Fruit fly (Drosophila melanogaster) whole organism, embryonic: ENCODE data around the gene CG9961.

Experiments
- Blimp-1 ChIP-seq: fragments of 200-800 bp; sonication (Bioruptor generic); optimal IDR thresholded peaks from 3 replicates; lab custom pipeline; 2018; ENCODE audit warnings: missing biosample characterization, missing genetic modification characterization, mild to moderate bottlenecking, moderate library complexity, missing genetic modification reagents
- CG10543 ChIP-seq: fragments of 200-800 bp; sonication (Bioruptor generic); optimal IDR thresholded peaks from 3 replicates; lab custom pipeline; 2017; ENCODE audit warnings: missing biosample characterization, mild to moderate bottlenecking, missing genetic modification characterization, moderate library complexity
- CG10959 ChIP-seq: fragments of 200-800 bp; sonication (Bioruptor generic); IDR thresholded peaks from 2 replicates; pipeline ENCODE4 v1.3.6; 2022; ENCODE audit warnings: missing biosample characterization, missing genetic modification characterization
- CG12155 ChIP-seq: fragments of 200-800 bp; sonication (Bioruptor generic); optimal IDR thresholded peaks from 3 replicates; lab custom pipeline; 2016; ENCODE audit warnings: missing biosample characterization, missing genetic modification characterization
- CG12659 ChIP-seq: fragments of 200-800 bp; sonication (Bioruptor generic); optimal IDR thresholded peaks from 3 replicates; lab custom pipeline; 2017; ENCODE audit warnings: mild to moderate bottlenecking, missing biosample characterization, missing genetic modification reagents, missing genetic modification characterization
- CG12769 ChIP-seq: fragments of 200-800 bp; sonication (Bioruptor generic); optimal IDR thresholded peaks from 2 replicates; lab custom pipeline; 2019; ENCODE audit warnings: missing biosample characterization, mild to moderate bottlenecking, missing genetic modification characterization, moderate library complexity
- CG14710 ChIP-seq: fragments of 200-800 bp; sonication (Bioruptor generic); optimal IDR thresholded peaks from 3 replicates; lab custom pipeline; 2019; ENCODE audit warnings: missing biosample characterization, mild to moderate bottlenecking, missing genetic modification characterization, moderate library complexity
- CG17385 ChIP-seq: fragments of 200-800 bp; sonication (Bioruptor generic); optimal IDR thresholded peaks from 3 replicates; lab custom pipeline; 2018; ENCODE audit warnings: missing biosample characterization, mild to moderate bottlenecking, missing genetic modification characterization
- CG18262 ChIP-seq: fragments of 200-800 bp; optimal IDR thresholded peaks from 3 replicates; lab custom pipeline; 2019; ENCODE audit warnings: missing biosample characterization, mild to moderate bottlenecking, missing genetic modification characterization, moderate library complexity
- CG1832 ChIP-seq: fragments of 200-800 bp; sonication (Bioruptor generic); optimal IDR thresholded peaks from 2 replicates; lab custom pipeline; 2017; ENCODE audit warnings: missing biosample characterization, mild to moderate bottlenecking, missing genetic modification characterization, inconsistent platforms
- CG2116 ChIP-seq: fragments of 200-800 bp; sonication (Bioruptor generic); optimal IDR thresholded peaks from 3 replicates; lab custom pipeline; 2018; ENCODE audit warnings: missing biosample characterization, mild to moderate bottlenecking, missing genetic modification characterization
- CG43689 ChIP-seq: fragments of 200-800 bp; sonication (Bioruptor generic); IDR thresholded peaks from 2 replicates; pipeline ENCODE4 v1.3.6; 2022; ENCODE audit warnings: missing biosample characterization, missing genetic modification characterization
- CG6254 ChIP-seq: fragments of 200-800 bp; sonication (Bioruptor generic); optimal IDR thresholded peaks from 3 replicates; lab custom pipeline; 2017; ENCODE audit warnings: mild to moderate bottlenecking, missing biosample characterization, missing genetic modification reagents, missing genetic modification characterization
- CG7357 ChIP-seq: fragments of 200-800 bp; sonication (Bioruptor generic); IDR thresholded peaks from 3 replicates; pipeline ENCODE4 v1.3.6; 2022; ENCODE audit warnings: missing biosample characterization, missing genetic modification characterization
- CG7745 ChIP-seq: fragments of 200-800 bp; sonication (Bioruptor generic); optimal IDR thresholded peaks from 2 replicates; lab custom pipeline; 2018; ENCODE audit warnings: missing biosample characterization, mild to moderate bottlenecking, missing genetic modification characterization, moderate library complexity
- CG8478 ChIP-seq: fragments of >200 bp; optimal IDR thresholded peaks from 2 replicates; lab custom pipeline; 2018
- CG9727 ChIP-seq: fragments of 200-800 bp; sonication (Bioruptor generic); optimal IDR thresholded peaks from 3 replicates; lab custom pipeline; 2017; ENCODE audit warnings: missing biosample characterization, mild to moderate bottlenecking, missing genetic modification characterization
- Eip74EF ChIP-seq, 2 experiments: fragments of 200-800 bp in 1 of 2; fragments of >200 bp in 1 of 2; sonication (Bioruptor generic) in 1 of 2; optimal IDR thresholded peaks; 2 replicates each; lab custom pipeline; 2017 to 2019; ENCODE audit warnings: missing biosample characterization in 2 of 2, missing genetic modification characterization in 2 of 2, mild to moderate bottlenecking in 1 of 2, moderate library complexity in 1 of 2
- Gug ChIP-seq: fragments of 200-800 bp; sonication (Bioruptor generic); IDR thresholded peaks from 4 replicates; pipeline ENCODE4 v1.3.6; 2022; ENCODE audit warnings: missing biosample characterization, missing genetic modification characterization
- Hr78 ChIP-seq, 2 experiments: fragments of 200-800 bp in 1 of 2; fragments of >200 bp in 1 of 2; sonication (Bioruptor generic) in 1 of 2; optimal IDR thresholded peaks; 2 replicates each; lab custom pipeline; 2017 to 2019; ENCODE audit warnings: missing biosample characterization in 2 of 2, missing genetic modification characterization in 2 of 2, mild to moderate bottlenecking in 1 of 2, moderate library complexity in 1 of 2
- Kr ChIP-seq: fragments of 200-800 bp; sonication (Bioruptor generic); optimal IDR thresholded peaks from 2 replicates; lab custom pipeline; 2017; ENCODE audit warnings: missing biosample characterization, mild to moderate bottlenecking, missing genetic modification characterization
- Optix ChIP-seq: fragments of 200-800 bp; sonication (Bioruptor generic); IDR thresholded peaks from 3 replicates; pipeline ENCODE4 v1.3.6; 2022; ENCODE audit warnings: missing biosample characterization, missing genetic modification characterization
- Ssrp ChIP-seq: fragments of 200-800 bp; sonication (Bioruptor generic); optimal IDR thresholded peaks from 2 replicates; lab custom pipeline; 2018; ENCODE audit warnings: missing biosample characterization, mild to moderate bottlenecking, missing genetic modification characterization, moderate library complexity
- amos ChIP-seq: fragments of 200-800 bp; sonication (Bioruptor generic); IDR thresholded peaks from 2 replicates; pipeline ENCODE4 v1.3.6; 2022; ENCODE audit warnings: missing biosample characterization, missing genetic modification characterization; ENCODE audit not compliant: partially characterized antibody
- bbx ChIP-seq: fragments of 200-800 bp; sonication (Bioruptor generic); IDR thresholded peaks from 2 replicates; pipeline ENCODE4 v1.3.6; 2022; ENCODE audit warnings: missing biosample characterization, missing genetic modification characterization; ENCODE audit not compliant: partially characterized antibody
- br ChIP-seq: fragments of >200 bp; optimal IDR thresholded peaks from 2 replicates; lab custom pipeline; 2017
- chif ChIP-seq, 2 experiments: fragments of 200-800 bp; sonication (Bioruptor generic); optimal IDR thresholded peaks; 3 replicates each; lab custom pipeline; 2016; ENCODE audit warnings: missing biosample characterization in 2 of 2, missing genetic modification characterization in 2 of 2
- croc ChIP-seq: fragments of 200-800 bp; sonication (Bioruptor generic); conservative IDR thresholded peaks from 3 replicates; pipeline ENCODE4 v1.3.6; 2022; ENCODE audit warnings: missing biosample characterization, missing genetic modification characterization
- fru ChIP-seq: fragments of >200 bp; optimal IDR thresholded peaks from 2 replicates; lab custom pipeline; 2017
- fu2 ChIP-seq: fragments of 200-800 bp; sonication (Bioruptor generic); optimal IDR thresholded peaks from 2 replicates; lab custom pipeline; 2016; ENCODE audit warnings: missing biosample characterization, missing genetic modification characterization
- gfzf ChIP-seq: fragments of 200-800 bp; sonication (Bioruptor generic); optimal IDR thresholded peaks from 2 replicates; lab custom pipeline; 2016; ENCODE audit warnings: missing biosample characterization, mild to moderate bottlenecking, missing genetic modification characterization, moderate library complexity
- kay ChIP-seq: fragments of 200-800 bp; sonication (Bioruptor generic); optimal IDR thresholded peaks from 2 replicates; lab custom pipeline; 2016; ENCODE audit warnings: missing biosample characterization, missing genetic modification characterization
- lab ChIP-seq: fragments of 200-800 bp; sonication (Bioruptor generic); optimal IDR thresholded peaks from 3 replicates; lab custom pipeline; 2017; ENCODE audit warnings: missing biosample characterization, missing genetic modification characterization, mild to moderate bottlenecking, moderate library complexity, missing genetic modification reagents
- maf-S ChIP-seq: fragments of 200-800 bp; sonication (Bioruptor generic); optimal IDR thresholded peaks from 2 replicates; lab custom pipeline; 2016; ENCODE audit warnings: missing biosample characterization, missing genetic modification characterization
- mam ChIP-seq: fragments of 200-800 bp; sonication (Bioruptor generic); optimal IDR thresholded peaks from 3 replicates; lab custom pipeline; 2016; ENCODE audit warnings: missing biosample characterization, missing genetic modification characterization
- pita ChIP-seq: fragments of 200-800 bp; sonication (Bioruptor generic); optimal IDR thresholded peaks from 2 replicates; lab custom pipeline; 2017; ENCODE audit warnings: missing biosample characterization, mild to moderate bottlenecking, missing genetic modification characterization
- prd ChIP-seq, 3 experiments: fragments of >200 bp in 2 of 3; fragments of 200-800 bp in 1 of 3; sonication (Bioruptor generic) in 1 of 3; optimal IDR thresholded peaks in 2 of 3; IDR thresholded peaks in 1 of 3; 2 replicates in 2 of 3; 3 replicates in 1 of 3; pipeline versions ENCODE4 v1.3.6 to Lab custom; 2017 to 2022; ENCODE audit warnings: missing biosample characterization in 1 of 3, missing genetic modification characterization in 1 of 3
- sd ChIP-seq: fragments of 200-800 bp; sonication (Bioruptor generic); optimal IDR thresholded peaks from 3 replicates; lab custom pipeline; 2018; ENCODE audit warnings: missing biosample characterization, mild to moderate bottlenecking, missing genetic modification characterization, moderate library complexity
- slou ChIP-seq: fragments of 200-800 bp; sonication (Bioruptor generic); optimal IDR thresholded peaks from 3 replicates; lab custom pipeline; 2016; ENCODE audit warnings: missing biosample characterization, missing genetic modification characterization
- sob ChIP-seq: fragments of 200-800 bp; sonication (Bioruptor generic); IDR thresholded peaks from 2 replicates; pipeline ENCODE4 v1.3.6; 2022; ENCODE audit warnings: missing biosample characterization, missing genetic modification characterization
- sqz ChIP-seq: fragments of 200-800 bp; sonication (Bioruptor generic); optimal IDR thresholded peaks from 3 replicates; lab custom pipeline; 2018; ENCODE audit warnings: missing biosample characterization, mild to moderate bottlenecking, missing genetic modification characterization
- sr ChIP-seq: fragments of 200-800 bp; sonication (Bioruptor generic); IDR thresholded peaks from 3 replicates; pipeline ENCODE4 v1.3.6; 2022; ENCODE audit warnings: missing biosample characterization, missing genetic modification characterization
- stwl ChIP-seq: fragments of 200-800 bp; sonication (Bioruptor generic); optimal IDR thresholded peaks from 3 replicates; lab custom pipeline; 2018; ENCODE audit warnings: missing biosample characterization, mild to moderate bottlenecking, missing genetic modification characterization, moderate library complexity
- trem ChIP-seq: fragments of 200-800 bp; optimal IDR thresholded peaks from 3 replicates; lab custom pipeline; 2019; ENCODE audit warnings: missing biosample characterization, mild to moderate bottlenecking, missing genetic modification characterization, moderate library complexity
- tx ChIP-seq: fragments of 200-800 bp; sonication (Bioruptor generic); optimal IDR thresholded peaks from 2 replicates; lab custom pipeline; 2016; ENCODE audit warnings: missing biosample characterization, missing genetic modification characterization
- vnd ChIP-seq: fragments of 200-800 bp; sonication (Bioruptor generic); IDR thresholded peaks from 3 replicates; pipeline ENCODE4 v1.3.6; 2022; ENCODE audit warnings: missing biosample characterization, missing genetic modification characterization; ENCODE audit not compliant: partially characterized antibody
- zen2 ChIP-seq: fragments of 200-800 bp; sonication (Bioruptor generic); IDR thresholded peaks from 3 replicates; pipeline ENCODE4 v1.3.6; 2022; ENCODE audit warnings: missing biosample characterization, missing genetic modification characterization; ENCODE audit not compliant: partially characterized antibody

Gene CG9961

DNA sequence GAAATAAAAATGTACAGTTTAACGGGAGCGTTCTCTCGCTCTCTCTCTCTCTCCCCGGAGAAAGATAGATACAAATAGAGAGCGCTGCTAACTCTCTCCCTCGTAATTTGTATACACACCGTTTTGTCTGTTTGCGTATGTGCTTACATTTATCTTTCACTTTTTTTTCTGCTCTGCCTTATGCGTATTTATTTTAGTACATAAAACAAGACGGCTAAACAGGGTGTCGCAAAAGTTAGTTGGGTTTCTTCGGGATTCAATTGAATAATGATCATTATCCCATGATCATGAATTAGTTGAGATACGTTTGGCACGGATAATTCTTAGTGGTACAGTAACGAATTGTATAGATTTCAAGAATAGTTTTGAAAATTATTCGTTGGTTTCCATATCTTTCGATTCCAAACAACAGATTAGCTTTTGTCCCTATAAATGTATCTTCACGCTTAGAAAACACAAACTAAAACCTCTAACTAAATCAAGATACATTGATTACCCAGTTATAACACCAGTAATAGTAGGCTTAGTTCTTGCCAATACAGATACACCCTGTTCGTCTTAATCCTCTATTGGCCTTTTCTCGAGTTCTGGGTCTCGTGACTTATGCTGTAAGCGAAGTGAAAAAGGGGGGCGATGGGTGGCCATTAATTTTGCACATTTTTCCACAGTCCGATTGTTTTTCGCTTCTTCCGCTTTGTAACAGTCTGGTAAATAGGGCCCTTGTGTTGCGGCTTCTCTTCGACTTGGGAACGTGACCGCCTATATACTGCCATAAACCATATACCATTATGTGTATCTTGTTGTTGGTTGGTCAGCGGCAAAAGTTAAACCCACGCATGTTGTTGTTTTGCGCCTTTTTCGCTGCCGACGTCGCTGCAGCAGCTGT, 9.9 kb upstream of the CG9961 start (continued):
- TF ChIP-seq CG12769 (peak; percentile 62), Eip74EF (GFP tag; optimal IDR thresholded peaks at IDR 0.05; lab: Kevin White, UChicago) (peak in 1 of 2 experiments; percentile 67), CG17385 (GFP tag; lab: Kevin White, UChicago) (peak; percentile 77), Kr (GFP tag; lab: Kevin White, UChicago) (no peak), CG12155 (peak; percentile 62), sqz (GFP tag; lab: Kevin White, UChicago) (peak; percentile 91), CG8478 (lab: Kevin White, UChicago) (no peak), gfzf (GFP tag; lab: Kevin White, UChicago) (no peak), pita (GFP tag; lab: Kevin White, UChicago) (no peak), maf-S (GFP tag; lab: Kevin White, UChicago) (peak; percentile 14), CG14710 (tag; lab: Kevin White, UChicago) (peak; percentile 76), CG6254 (GFP tag; lab: Kevin White, UChicago) (peak; percentile 89), amos (no peak), stwl (tag; lab: Kevin White, UChicago) (no peak), CG10543 (GFP tag; lab: Kevin White, UChicago) (peak; percentile 80), tx (GFP tag; lab: Kevin White, UChicago) (peak; percentile 74), Optix (GFP tag; lab: Robert Waterston, UW) (no peak), lab (peak; percentile 90), Hr78 (GFP tag; optimal IDR thresholded peaks at IDR 0.05; lab: Kevin White, UChicago) (peak in 1 of 2 experiments; percentile 44), sd (tag; lab: Kevin White, UChicago) (peak; percentile 7), Ssrp (peak; percentile 76), CG43689 (GFP tag; lab: Robert Waterston, UW) (no peak), CG7745 (peak; percentile 34), fru (lab: Kevin White, UChicago) (no peak), CG10959 (GFP tag; lab: Robert Waterston, UW) (no peak), zen2 (GFP tag; lab: Robert Waterston, UW) (no peak), CG12659 (GFP tag; lab: Kevin White, UChicago) (peak; percentile 84), bbx (no peak), br (lab: Kevin White, UChicago) (no peak), CG2116 (GFP tag; lab: Kevin White, UChicago) (peak; percentile 25), CG18262 (tag; lab: Kevin White, UChicago) (peak; percentile 89), sob (GFP tag; lab: Robert Waterston, UW) (no peak), Blimp-1 (peak; percentile 85), sr (GFP tag; lab: Robert Waterston, UW) (no peak), chif (GFP tag; optimal IDR thresholded peaks at IDR 0.05; lab: Kevin White, UChicago) (peak; percentile 29 to 73), Gug (0 out of 4 replicates have a peak, but pooled peaks have one; percentile 1), fu2 (GFP tag; lab: Kevin White, UChicago) (peak; percentile 64), kay (peak; percentile 60), croc (GFP tag; lab: Robert Waterston, UW) (no peak; the same call in 2 of the 3 replicates), CG7357 (GFP tag; lab: Robert Waterston, UW) (peak; percentile 34; the same call in 1 of the 3 replicates), slou (GFP tag; lab: Kevin White, UChicago) (peak; percentile 65), mam (GFP tag; lab: Kevin White, UChicago) (peak; percentile 79), prd (optimal IDR thresholded peaks at IDR 0.05; lab: Kevin White, UChicago) (no peak), prd (GFP tag; IDR thresholded peaks at IDR 0.05; lab: Robert Waterston, UW) (no peak), vnd (GFP tag; lab: Robert Waterston, UW) (no peak), CG9727 (GFP tag; lab: Kevin White, UChicago) (peak; percentile 85), trem (tag; lab: Kevin White, UChicago) (peak; percentile 67), CG1832 (GFP tag; lab: Kevin White, UChicago) (no peak)
